Fruit fly (Drosophila melanogaster): ENCODE data around the gene AMPdeam.

DNA sequence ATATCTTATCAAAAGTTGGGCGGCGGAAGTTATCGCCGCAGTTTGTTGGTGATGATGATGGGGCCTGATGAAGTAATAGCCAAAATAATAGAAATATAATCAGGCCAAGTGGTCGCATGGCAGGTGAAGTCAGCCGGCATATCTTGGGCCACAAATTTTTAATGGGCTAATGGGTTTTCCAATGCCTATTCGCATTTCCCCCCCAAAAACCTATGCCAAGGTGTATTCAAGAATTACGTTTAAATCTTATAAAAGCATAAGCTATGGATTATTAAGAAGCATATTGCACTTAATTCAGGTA lies 27.5 kb downstream of the AMPdeam start:
- TF ChIP-seq ttk (optimal IDR thresholded peaks at IDR 0.05) (no peak), h (optimal IDR thresholded peaks at IDR 0.05) (no peak), psq (optimal IDR thresholded peaks at IDR 0.05) (no peak), Sin3A (optimal IDR thresholded peaks at IDR 0.05) (no peak)
